Fruit fly (Drosophila melanogaster): Measurements from ENCODE around the gene CG10068.

CG10068 gene

dm6 chr3R:7104308-7104707, 23.5 kb downstream of the CG10068 start:
- TF ChIP-seq EcR (GFP tag; optimal IDR thresholded peaks at IDR 0.05): peak; percentile 41
- TF ChIP-seq CG10348 (GFP tag; IDR thresholded peaks at IDR 0.05): no peak

- TF ChIP-seq CG12605 (GFP tag; IDR thresholded peaks at IDR 0.05) (peak; percentile 42; the same call in 1 of the 2 replicates), Pif1B (GFP tag; optimal IDR thresholded peaks at IDR 0.05) (no peak), rn (GFP tag; IDR thresholded peaks at IDR 0.05) (no peak), CG4496 (GFP tag; IDR thresholded peaks at IDR 0.05) (peak; percentile 66; the same call in 2 of the 3 replicates), CG34367 (tag; optimal IDR thresholded peaks at IDR 0.05) (no peak), CG13204 (GFP tag; optimal IDR thresholded peaks at IDR 0.05) (peak; percentile 10), CG14655 (GFP tag; optimal IDR thresholded peaks at IDR 0.05) (no peak), Pif1A (GFP tag; optimal IDR thresholded peaks at IDR 0.05) (peak; percentile 21), gl (tag; optimal IDR thresholded peaks at IDR 0.05) (no peak), CG8301 (tag; optimal IDR thresholded peaks at IDR 0.05) (peak; percentile 2), CG32121 (GFP tag; IDR thresholded peaks at IDR 0.05) (peak; percentile 58), CG9948 (tag; optimal IDR thresholded peaks at IDR 0.05) (no peak), CG15710 (tag; optimal IDR thresholded peaks at IDR 0.05) (no peak), CG10348 (GFP tag; IDR thresholded peaks at IDR 0.05) (no peak), Snoo (tag; optimal IDR thresholded peaks at IDR 0.05) (no peak), CG8159 (tag; optimal IDR thresholded peaks at IDR 0.05) (peak; percentile 17), Ets98B (GFP tag; IDR thresholded peaks at IDR 0.05) (peak; percentile 71), CG17806 (tag; optimal IDR thresholded peaks at IDR 0.05) (no peak), EcR (GFP tag; optimal IDR thresholded peaks at IDR 0.05) (peak; percentile 71), fd96Ca (GFP tag; IDR thresholded peaks at IDR 0.05) (peak; percentile 59; the same call in 2 of the 3 replicates), D1 (tag; optimal IDR thresholded peaks at IDR 0.05) (no peak)
Observed at dm6 chr3R:7102853-7103833, 24.7 kb downstream of the CG10068 start.

dm6 chr3R:7094368-7094767, 33.5 kb downstream of the CG10068 start:
- TF ChIP-seq CG8301 (tag; optimal IDR thresholded peaks at IDR 0.05): no peak
- no peak for TF ChIP-seq CG4496 (GFP tag; IDR thresholded peaks at IDR 0.05)
- TF ChIP-seq gl (tag; optimal IDR thresholded peaks at IDR 0.05): no peak
- TF ChIP-seq CG32121 (GFP tag; IDR thresholded peaks at IDR 0.05): no peak
- TF ChIP-seq D1 (tag; optimal IDR thresholded peaks at IDR 0.05): no peak
- TF ChIP-seq CG9948 (tag; optimal IDR thresholded peaks at IDR 0.05): no peak
- TF ChIP-seq Ets98B (GFP tag; IDR thresholded peaks at IDR 0.05): no peak
- no peak for TF ChIP-seq CG17806 (tag; optimal IDR thresholded peaks at IDR 0.05)
- TF ChIP-seq CG15710 (tag; optimal IDR thresholded peaks at IDR 0.05): no peak
- no peak for TF ChIP-seq CG14655 (GFP tag; optimal IDR thresholded peaks at IDR 0.05)

- TF ChIP-seq Ets98B (GFP tag; IDR thresholded peaks at IDR 0.05) (no peak), CG17806 (tag; optimal IDR thresholded peaks at IDR 0.05) (no peak), gl (tag; optimal IDR thresholded peaks at IDR 0.05) (no peak), CG14655 (GFP tag; optimal IDR thresholded peaks at IDR 0.05) (no peak), CG8159 (tag; optimal IDR thresholded peaks at IDR 0.05) (peak; percentile 31), CG13204 (GFP tag; optimal IDR thresholded peaks at IDR 0.05) (no peak), EcR (GFP tag; optimal IDR thresholded peaks at IDR 0.05) (no peak), CG9948 (tag; optimal IDR thresholded peaks at IDR 0.05) (no peak), CG15710 (tag; optimal IDR thresholded peaks at IDR 0.05) (peak; percentile 27), Snoo (tag; optimal IDR thresholded peaks at IDR 0.05) (peak; percentile 6), fd96Ca (GFP tag; IDR thresholded peaks at IDR 0.05) (no peak), CG10348 (GFP tag; IDR thresholded peaks at IDR 0.05) (no peak), CG34367 (tag; optimal IDR thresholded peaks at IDR 0.05) (no peak), CG8301 (tag; optimal IDR thresholded peaks at IDR 0.05) (no peak), rn (GFP tag; IDR thresholded peaks at IDR 0.05) (no peak), Pif1B (GFP tag; optimal IDR thresholded peaks at IDR 0.05) (peak; percentile 8), CG32121 (GFP tag; IDR thresholded peaks at IDR 0.05) (no peak), D1 (tag; optimal IDR thresholded peaks at IDR 0.05) (no peak), CG4496 (GFP tag; IDR thresholded peaks at IDR 0.05) (0 out of 3 replicates have a peak, but pooled peaks have one; percentile 11), Pif1A (GFP tag; optimal IDR thresholded peaks at IDR 0.05) (no peak), CG12605 (GFP tag; IDR thresholded peaks at IDR 0.05) (0 out of 2 replicates have a peak, but pooled peaks have one; percentile 21)
Observed at dm6 chr3R:7093592-7093991, 34.2 kb downstream of the CG10068 start.

- TF ChIP-seq CG13204 (GFP tag; optimal IDR thresholded peaks at IDR 0.05) (no peak), Ets98B (GFP tag; IDR thresholded peaks at IDR 0.05) (no peak), Pif1B (GFP tag; optimal IDR thresholded peaks at IDR 0.05) (no peak), CG32121 (GFP tag; IDR thresholded peaks at IDR 0.05) (no peak), CG4496 (GFP tag; IDR thresholded peaks at IDR 0.05) (no peak), Pif1A (GFP tag; optimal IDR thresholded peaks at IDR 0.05) (no peak), CG34367 (tag; optimal IDR thresholded peaks at IDR 0.05) (no peak), CG9948 (tag; optimal IDR thresholded peaks at IDR 0.05) (no peak), EcR (GFP tag; optimal IDR thresholded peaks at IDR 0.05) (no peak), CG10348 (GFP tag; IDR thresholded peaks at IDR 0.05) (no peak), CG14655 (GFP tag; optimal IDR thresholded peaks at IDR 0.05) (no peak), fd96Ca (GFP tag; IDR thresholded peaks at IDR 0.05) (no peak), CG8159 (tag; optimal IDR thresholded peaks at IDR 0.05) (no peak), CG12605 (GFP tag; IDR thresholded peaks at IDR 0.05) (no peak), Snoo (tag; optimal IDR thresholded peaks at IDR 0.05) (no peak), rn (GFP tag; IDR thresholded peaks at IDR 0.05) (no peak), CG17806 (tag; optimal IDR thresholded peaks at IDR 0.05) (no peak), CG15710 (tag; optimal IDR thresholded peaks at IDR 0.05) (no peak)
Observed at dm6 chr3R:7091904-7092303, 35.9 kb downstream of the CG10068 start.
